Fruit fly (Drosophila melanogaster): ENCODE results near the gene CG9902.
A peak's percentile ranks its signal among the peaks of the same experiment; 100 is the strongest.

CG9902 gene

DNA sequence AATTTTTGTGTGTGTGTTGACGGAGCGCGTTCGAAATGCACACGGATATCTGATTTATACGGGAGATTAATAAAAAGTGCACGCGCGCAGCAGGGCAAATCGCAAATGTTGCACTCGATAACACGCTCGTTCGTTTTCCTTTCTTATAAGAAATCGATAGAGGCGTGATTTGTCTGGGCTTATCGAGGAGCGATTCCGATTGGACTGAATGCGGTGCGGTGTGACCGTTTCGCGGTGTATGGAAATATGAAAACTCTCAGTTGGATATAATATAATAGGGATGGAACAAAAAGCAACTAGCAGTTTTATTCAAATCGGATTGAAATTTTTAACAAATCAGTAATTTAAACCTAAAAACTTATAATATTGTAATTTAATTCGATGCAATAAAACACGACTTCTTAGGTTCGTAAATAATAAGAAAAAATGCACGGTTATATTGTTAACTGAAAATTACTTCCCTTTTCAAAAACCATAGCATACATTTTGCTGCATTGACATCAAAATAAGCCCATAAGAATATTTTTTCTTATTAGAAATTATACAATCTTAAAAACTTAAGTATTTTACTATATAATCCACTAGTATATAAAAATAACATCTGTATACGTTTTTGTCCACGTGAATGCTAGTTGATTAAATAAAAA is 39.8 kb upstream of the CG9902 start, which contains the start of gene CanA-14F (continued):
- TF ChIP-seq CG3995 (GFP tag; optimal IDR thresholded peaks at IDR 0.05) (peak; percentile 65), CG16813 (GFP tag; IDR thresholded peaks at IDR 0.05; ENCODE audit: partially characterized antibody) (peak; percentile 54; the same call in 2 of the 3 replicates), CG12744 (GFP tag; optimal IDR thresholded peaks at IDR 0.05) (no peak), tx (GFP tag; optimal IDR thresholded peaks at IDR 0.05) (no peak), kay (GFP tag; optimal IDR thresholded peaks at IDR 0.05) (no peak), ham (GFP tag; IDR thresholded peaks at IDR 0.05) (no peak), CG13287 (GFP tag; IDR thresholded peaks at IDR 0.05; ENCODE audit: partially characterized antibody) (peak; percentile 58), H15 (GFP tag; IDR thresholded peaks at IDR 0.05) (no peak), dm (GFP tag; optimal IDR thresholded peaks at IDR 0.05) (no peak), CG15011 (GFP tag; optimal IDR thresholded peaks at IDR 0.05) (no peak), hbn (GFP tag; IDR thresholded peaks at IDR 0.05; ENCODE audit: partially characterized antibody) (peak; percentile 52; the same call in 1 of the 2 replicates), bbx (GFP tag; IDR thresholded peaks at IDR 0.05; ENCODE audit: partially characterized antibody) (peak; percentile 71), luna (GFP tag; optimal IDR thresholded peaks at IDR 0.05) (no peak), vfl (GFP tag; optimal IDR thresholded peaks at IDR 0.05) (no peak), Ets65A (GFP tag) (peak; percentile 68), stc (GFP tag; IDR thresholded peaks at IDR 0.05) (no peak), CG31224 (GFP tag; IDR thresholded peaks at IDR 0.05) (no peak), CG11723 (GFP tag; optimal IDR thresholded peaks at IDR 0.05) (no peak), knrl (GFP tag; IDR thresholded peaks at IDR 0.05; ENCODE audit: partially characterized antibody) (peak; percentile 61; the same call in 2 of the 3 replicates), bab2 (GFP tag; optimal IDR thresholded peaks at IDR 0.05) (no peak), Atf3 (GFP tag; optimal IDR thresholded peaks at IDR 0.05) (no peak), CG1603 (tag; optimal IDR thresholded peaks at IDR 0.05) (peak; percentile 39), CG34224 (GFP tag; IDR thresholded peaks at IDR 0.05; ENCODE audit: partially characterized antibody) (peak; percentile 50; the same call in 2 of the 3 replicates), CG9797 (GFP tag; optimal IDR thresholded peaks at IDR 0.05) (peak; percentile 48), Rx (GFP tag; IDR thresholded peaks at IDR 0.05) (no peak), stwl (tag; optimal IDR thresholded peaks at IDR 0.05) (peak; percentile 67), CG9932 (GFP tag; IDR thresholded peaks at IDR 0.05) (peak; percentile 46; the same call in 1 of the 2 replicates), CG12299 (tag; optimal IDR thresholded peaks at IDR 0.05) (no peak), Mes4 (GFP tag; optimal IDR thresholded peaks at IDR 0.05) (no peak), lov (optimal IDR thresholded peaks at IDR 0.05) (no peak), lov (GFP tag; IDR thresholded peaks at IDR 0.05) (0 out of 3 replicates have a peak, but pooled peaks have one; percentile 20), sna (GFP tag; IDR thresholded peaks at IDR 0.05; ENCODE audit: partially characterized antibody) (peak; percentile 64), pzg (GFP tag; optimal IDR thresholded peaks at IDR 0.05) (peak; percentile 53), CG10565 (GFP tag; optimal IDR thresholded peaks at IDR 0.05) (no peak), BEAF-32 (GFP tag; optimal IDR thresholded peaks at IDR 0.05) (peak; percentile 62), gfzf (GFP tag; optimal IDR thresholded peaks at IDR 0.05) (peak; percentile 53), CG11560 (tag; IDR thresholded peaks at IDR 0.05) (peak; percentile 70; the same call in 2 of the 3 replicates), CG13894 (tag; optimal IDR thresholded peaks at IDR 0.05) (peak; percentile 1), slbo (GFP tag; IDR thresholded peaks at IDR 0.05) (peak; percentile 27; the same call in 1 of the 2 replicates), az2 (GFP tag; optimal IDR thresholded peaks at IDR 0.05) (peak; percentile 4), vnd (GFP tag; IDR thresholded peaks at IDR 0.05; ENCODE audit: partially characterized antibody) (peak; percentile 55; the same call in 2 of the 3 replicates), Dll (GFP tag; IDR thresholded peaks at IDR 0.05; ENCODE audit: partially characterized antibody) (peak; percentile 14; the same call in 1 of the 4 replicates), CG33213 (GFP tag; optimal IDR thresholded peaks at IDR 0.05) (no peak), CG11504 (tag; optimal IDR thresholded peaks at IDR 0.05) (no peak), unc-4 (GFP tag; IDR thresholded peaks at IDR 0.05; ENCODE audit: partially characterized antibody) (peak; percentile 52; the same call in 1 of the 2 replicates), inv (GFP tag; IDR thresholded peaks at IDR 0.05; ENCODE audit: partially characterized antibody) (peak; percentile 53), Rfx (GFP tag; IDR thresholded peaks at IDR 0.05) (0 out of 2 replicates have a peak, but pooled peaks have one; percentile 15), CG31388 (GFP tag; optimal IDR thresholded peaks at IDR 0.05) (no peak), Six4 (GFP tag; optimal IDR thresholded peaks at IDR 0.05) (no peak)
